Fruit fly (Drosophila melanogaster): ENCODE results near the gene CG3368.

Gene CG3368

DNA sequence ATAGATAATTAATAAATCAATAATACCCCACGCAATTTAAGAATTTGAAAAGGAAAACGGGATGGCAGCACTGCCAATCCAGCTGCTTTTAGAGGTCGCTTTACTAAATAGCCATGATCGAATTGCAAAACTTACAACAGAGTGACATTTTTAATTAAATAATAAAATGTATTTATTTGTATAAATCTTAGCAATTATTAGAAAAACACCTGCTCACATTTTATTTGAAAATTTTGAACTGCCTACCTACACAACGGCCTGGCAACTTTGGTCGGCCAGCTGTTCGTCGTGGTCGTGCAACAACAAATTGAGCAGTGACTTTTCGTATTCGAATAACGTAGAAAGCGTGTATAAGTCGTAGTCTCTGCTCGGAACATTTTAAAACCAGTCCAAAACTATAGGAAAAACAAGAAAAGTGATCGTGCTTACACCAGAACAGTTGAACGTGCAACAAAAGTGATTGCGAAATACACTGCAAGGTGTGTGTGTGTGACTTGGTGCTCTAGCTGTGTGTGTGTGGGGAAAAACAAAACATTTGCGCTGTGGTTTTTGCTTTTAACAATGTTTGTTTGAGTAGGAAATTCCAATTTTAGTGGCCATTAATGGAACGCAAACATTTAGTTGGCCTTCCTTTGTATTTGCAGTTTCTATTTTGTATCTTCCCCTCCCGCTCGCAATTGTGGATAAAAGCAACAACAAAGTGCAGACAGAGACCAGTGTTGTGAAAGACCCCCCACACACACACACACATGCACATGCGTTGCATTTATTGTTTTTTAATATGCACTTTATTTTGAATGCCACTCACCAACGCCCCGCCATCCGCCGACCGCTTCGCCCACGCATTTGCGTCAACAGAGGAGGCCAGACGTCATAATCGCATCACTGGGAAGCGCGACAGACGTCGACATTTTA lies 8.8 kb upstream of the CG3368 start, which contains the start of gene CG5938:
Gene CG5938 (plus strand): TSS at position 262 of the 915 bp plus-strand sequence.
- TF ChIP-seq ey (GFP tag; optimal IDR thresholded peaks at IDR 0.05) = no peak
- no peak for TF ChIP-seq Mio (GFP tag; optimal IDR thresholded peaks at IDR 0.05)
- no peak for TF ChIP-seq fru (GFP tag; optimal IDR thresholded peaks at IDR 0.05)
- peak; percentile 30 for TF ChIP-seq Hnf4 (GFP tag; optimal IDR thresholded peaks at IDR 0.05)
- no peak for TF ChIP-seq tai (GFP tag; optimal IDR thresholded peaks at IDR 0.05)
- TF ChIP-seq Abd-B (GFP tag; optimal IDR thresholded peaks at IDR 0.05) = no peak
- TF ChIP-seq GATAd (GFP tag; optimal IDR thresholded peaks at IDR 0.05) = no peak
- peak; percentile 40 for TF ChIP-seq sv (GFP tag; optimal IDR thresholded peaks at IDR 0.05)
- TF ChIP-seq Dfd (GFP tag; optimal IDR thresholded peaks at IDR 0.05) = no peak
- no peak for TF ChIP-seq pan (optimal IDR thresholded peaks at IDR 0.05)
- TF ChIP-seq dmrt93B (GFP tag; optimal IDR thresholded peaks at IDR 0.05) = no peak
- TF ChIP-seq jim (GFP tag; optimal IDR thresholded peaks at IDR 0.05) = peak; percentile 35
- TF ChIP-seq CG9705 (GFP tag; optimal IDR thresholded peaks at IDR 0.05) = no peak
- TF ChIP-seq CrebA (GFP tag; optimal IDR thresholded peaks at IDR 0.05; ENCODE audit: borderline replicate concordance) = no peak
- TF ChIP-seq psq (GFP tag; optimal IDR thresholded peaks at IDR 0.05) = no peak
- peak; percentile 55 for TF ChIP-seq HLH106 (tag; optimal IDR thresholded peaks at IDR 0.05)
- no peak for TF ChIP-seq OdsH (GFP tag; optimal IDR thresholded peaks at IDR 0.05)
- peak; percentile 31 for TF ChIP-seq h (GFP tag; optimal IDR thresholded peaks at IDR 0.05)
- TF ChIP-seq Dif (GFP tag; optimal IDR thresholded peaks at IDR 0.05; ENCODE audit: partially characterized antibody) = no peak
- no peak for TF ChIP-seq woc (GFP tag; optimal IDR thresholded peaks at IDR 0.05)
- no peak for TF ChIP-seq sage (GFP tag; optimal IDR thresholded peaks at IDR 0.05)
- no peak for TF ChIP-seq usp (GFP tag; optimal IDR thresholded peaks at IDR 0.05)
- no peak for TF ChIP-seq Rel (GFP tag; optimal IDR thresholded peaks at IDR 0.05)
- TF ChIP-seq Rel (tag; optimal IDR thresholded peaks at IDR 0.05) = peak; percentile 94
- no peak for TF ChIP-seq brk (GFP tag; optimal IDR thresholded peaks at IDR 0.05)
- TF ChIP-seq Hr78 (GFP tag; optimal IDR thresholded peaks at IDR 0.05) = no peak
- no peak for TF ChIP-seq Vsx2 (GFP tag; optimal IDR thresholded peaks at IDR 0.05; ENCODE audit: partially characterized antibody)
- no peak for TF ChIP-seq N (GFP tag; optimal IDR thresholded peaks at IDR 0.05)
- peak; percentile 23 for TF ChIP-seq Jra (GFP tag; optimal IDR thresholded peaks at IDR 0.05)
- TF ChIP-seq CG32264 (GFP tag; optimal IDR thresholded peaks at IDR 0.05) = no peak
- TF ChIP-seq foxo (GFP tag; optimal IDR thresholded peaks at IDR 0.05) = peak in 1 of 2 experiments; percentile 21
- no peak for TF ChIP-seq Myc (optimal IDR thresholded peaks at IDR 0.05)
- TF ChIP-seq Hr83 (GFP tag; optimal IDR thresholded peaks at IDR 0.05; ENCODE audit: poor library complexity, severe bottlenecking) = peak; percentile 49
- no peak for TF ChIP-seq dl (GFP tag; optimal IDR thresholded peaks at IDR 0.05; ENCODE audit: insufficient read depth in 1 of 2, partially characterized antibody in 2 of 2)
- TF ChIP-seq Sp1 (GFP tag; optimal IDR thresholded peaks at IDR 0.05) = peak; percentile 15
- no peak for TF ChIP-seq dsf (GFP tag; optimal IDR thresholded peaks at IDR 0.05; ENCODE audit: borderline replicate concordance)
- TF ChIP-seq lola (GFP tag; optimal IDR thresholded peaks at IDR 0.05) = no peak
- TF ChIP-seq br (GFP tag; optimal IDR thresholded peaks at IDR 0.05) = peak; percentile 14
- TF ChIP-seq rgr (GFP tag; optimal IDR thresholded peaks at IDR 0.05) = peak; percentile 29

DNA sequence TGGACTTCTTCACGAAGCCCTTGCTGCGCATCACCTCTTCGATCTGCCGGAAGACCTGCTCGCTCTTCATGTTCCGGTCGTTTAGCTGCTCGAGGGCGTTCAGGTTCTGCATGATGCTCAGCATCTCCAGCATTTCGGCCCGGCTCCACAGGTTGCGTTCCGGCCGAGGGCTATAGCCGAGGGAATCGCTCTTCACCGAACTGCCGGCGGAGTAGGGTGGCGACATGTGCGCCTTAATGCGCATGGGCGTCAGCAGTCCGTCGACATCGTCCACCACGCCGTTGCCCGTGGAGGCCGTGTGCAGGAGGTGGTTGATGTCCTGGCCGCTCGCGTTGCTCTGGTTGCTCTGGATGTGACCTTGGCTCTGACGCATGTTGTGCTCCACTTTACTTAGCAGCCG lies 4.1 kb upstream of the CG3368 start:
- TF ChIP-seq sage (GFP tag; optimal IDR thresholded peaks at IDR 0.05) = no peak
- TF ChIP-seq Hr78 (GFP tag; optimal IDR thresholded peaks at IDR 0.05) = no peak
- no peak for TF ChIP-seq woc (GFP tag; optimal IDR thresholded peaks at IDR 0.05)
- TF ChIP-seq Myc (optimal IDR thresholded peaks at IDR 0.05) = no peak
- TF ChIP-seq fru (GFP tag; optimal IDR thresholded peaks at IDR 0.05) = no peak
- TF ChIP-seq br (GFP tag; optimal IDR thresholded peaks at IDR 0.05) = no peak
- TF ChIP-seq pan (optimal IDR thresholded peaks at IDR 0.05) = no peak
- no peak for TF ChIP-seq Dif (GFP tag; optimal IDR thresholded peaks at IDR 0.05; ENCODE audit: partially characterized antibody)
